Fruit fly (Drosophila melanogaster) S2 (cell line): ENCODE results near the gene Nup154.

Experiments
- CG8478 ChIP-seq: fragments of >200 bp; optimal IDR thresholded peaks from 2 replicates; lab custom pipeline; 2018
- CTCF ChIP-seq, 2 experiments: fragments of >200 bp; optimal IDR thresholded peaks; 2 replicates each; lab custom pipeline; 2018

DNA sequence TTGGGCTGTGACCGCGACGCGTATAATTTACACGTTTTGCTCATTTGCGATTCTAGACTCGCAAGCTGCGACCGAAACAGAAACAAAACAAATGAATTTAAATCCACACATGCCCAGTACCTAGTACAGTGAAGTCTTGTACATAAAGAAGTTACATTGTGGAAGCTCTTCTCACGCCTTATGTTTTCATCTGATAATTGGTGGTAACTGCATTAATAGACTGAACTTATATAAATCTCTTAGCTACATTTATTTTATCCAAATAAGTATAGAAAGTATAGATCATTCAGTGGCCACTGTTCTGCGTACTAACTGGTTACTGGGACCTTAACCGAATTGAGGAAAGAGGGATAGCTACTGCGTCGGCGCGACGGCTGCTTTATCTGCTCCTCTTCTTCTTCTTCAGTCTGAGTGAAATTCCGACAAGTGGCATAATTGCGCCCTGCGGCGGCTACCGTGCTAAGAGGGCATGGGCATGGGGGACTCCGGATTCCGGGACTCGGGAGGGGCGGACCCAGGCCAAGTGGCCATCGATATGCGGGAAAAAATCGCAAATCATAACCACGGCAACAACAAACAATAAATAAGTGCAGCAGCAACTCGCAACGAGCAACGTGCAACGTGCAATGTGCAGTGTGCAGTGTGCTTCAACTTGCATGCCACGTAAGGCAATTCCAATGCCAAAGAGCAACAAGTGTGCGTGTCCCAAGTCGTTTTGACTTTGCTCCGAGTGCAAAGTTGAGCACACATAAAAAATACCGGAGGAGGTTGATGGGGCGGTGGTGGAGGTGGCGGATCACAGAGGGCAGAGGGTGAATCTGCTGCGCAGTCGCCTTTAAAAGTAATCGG lies 47.2 kb downstream of the Nup154 start:
- TF ChIP-seq CTCF (optimal IDR thresholded peaks at IDR 0.05; lab: Kevin White, UChicago), result no peak
- no peak for TF ChIP-seq CG8478 (lab: Kevin White, UChicago)
